Fruit fly (Drosophila melanogaster): Measurements from ENCODE around the gene Rcd-1.
A peak's percentile ranks its signal among the peaks of the same experiment; 100 is the strongest.

Rcd-1 gene

DNA sequence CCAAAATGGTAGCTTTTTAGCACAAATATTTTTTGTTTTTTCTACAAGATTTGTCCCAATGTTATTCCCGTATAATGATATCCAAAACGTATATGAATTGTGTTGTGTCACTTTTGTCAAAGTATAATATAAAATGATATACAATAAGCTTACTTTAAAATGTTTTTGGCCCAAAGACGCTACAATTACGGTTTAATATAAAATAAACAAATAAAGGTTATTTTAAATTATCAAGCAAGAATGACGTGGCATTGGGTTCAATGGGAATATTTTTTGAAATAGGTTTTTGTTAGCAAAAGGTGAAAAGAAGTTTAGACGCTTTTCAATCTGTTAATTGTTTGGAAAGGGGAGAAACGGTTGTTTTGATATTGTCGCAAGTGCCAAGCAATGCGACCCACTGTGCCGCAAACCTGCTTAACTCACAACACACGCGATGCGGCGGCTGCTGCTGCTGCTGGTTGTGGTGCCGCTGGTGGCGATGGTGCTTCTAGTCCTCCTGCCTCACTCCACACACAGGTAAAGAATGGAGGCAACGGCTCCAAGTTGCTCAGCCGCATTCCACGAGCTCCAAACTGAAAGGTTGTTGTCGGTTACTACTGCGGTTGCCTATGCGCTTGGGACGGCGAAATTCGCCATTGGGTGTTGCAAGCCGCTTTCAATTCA lies 24.8 kb downstream of the Rcd-1 start (continued):
- no peak for TF ChIP-seq Dad (GFP tag; optimal IDR thresholded peaks at IDR 0.05)
- TF ChIP-seq CHES-1-like (GFP tag; optimal IDR thresholded peaks at IDR 0.05) = no peak
- TF ChIP-seq Xrp1 (GFP tag; IDR thresholded peaks at IDR 0.05) = peak; percentile 21; the same call in 1 of the 2 replicates
- no peak for TF ChIP-seq insv (GFP tag; optimal IDR thresholded peaks at IDR 0.05)
- TF ChIP-seq Drgx (GFP tag; IDR thresholded peaks at IDR 0.05) = no peak
- TF ChIP-seq wor (GFP tag; IDR thresholded peaks at IDR 0.05) = no peak
- TF ChIP-seq Hsf (GFP tag; optimal IDR thresholded peaks at IDR 0.05) = peak; percentile 34
- TF ChIP-seq Lim3 (GFP tag; IDR thresholded peaks at IDR 0.05) = no peak
- no peak for TF ChIP-seq Rx (GFP tag; IDR thresholded peaks at IDR 0.05)
- peak; percentile 75 for TF ChIP-seq Meics (GFP tag; optimal IDR thresholded peaks at IDR 0.05)
- TF ChIP-seq CG15479 (GFP tag; optimal IDR thresholded peaks at IDR 0.05) = no peak
- TF ChIP-seq phol (tag; optimal IDR thresholded peaks at IDR 0.05) = peak; percentile 59
- no peak for TF ChIP-seq sisA (GFP tag; IDR thresholded peaks at IDR 0.05)
- no peak for TF ChIP-seq amos (GFP tag; IDR thresholded peaks at IDR 0.05; ENCODE audit: partially characterized antibody)
- peak; percentile 25 for TF ChIP-seq Hr3 (GFP tag; optimal IDR thresholded peaks at IDR 0.05)
- TF ChIP-seq CG7556 (GFP tag; optimal IDR thresholded peaks at IDR 0.05) = peak; percentile 85
- TF ChIP-seq Hr51 (GFP tag; optimal IDR thresholded peaks at IDR 0.05) = peak in 1 of 2 experiments; percentile 49
- TF ChIP-seq CG12219 (GFP tag; optimal IDR thresholded peaks at IDR 0.05) = no peak
- peak; percentile 28 for TF ChIP-seq CG4328 (GFP tag; optimal IDR thresholded peaks at IDR 0.05)
- TF ChIP-seq wdn (GFP tag; IDR thresholded peaks at IDR 0.05) = no peak
- peak; percentile 66 for TF ChIP-seq CG12391 (tag; optimal IDR thresholded peaks at IDR 0.05)
- TF ChIP-seq CG33557 (GFP tag; optimal IDR thresholded peaks at IDR 0.05) = peak; percentile 57
- TF ChIP-seq CG16813 (GFP tag; IDR thresholded peaks at IDR 0.05; ENCODE audit: partially characterized antibody) = no peak; the same call in 2 of the 3 replicates
- TF ChIP-seq Antp (GFP tag; optimal IDR thresholded peaks at IDR 0.05) = peak; percentile 22
- no peak for TF ChIP-seq Gug (GFP tag; IDR thresholded peaks at IDR 0.05)
- peak; percentile 37 for TF ChIP-seq NfI (GFP tag; optimal IDR thresholded peaks at IDR 0.05)
- TF ChIP-seq CG6689 (GFP tag; IDR thresholded peaks at IDR 0.05) = peak; percentile 29; the same call in 1 of the 2 replicates
- no peak for TF ChIP-seq pan (optimal IDR thresholded peaks at IDR 0.05)
- peak in 1 of 2 experiments; percentile 35 for TF ChIP-seq pan (GFP tag; optimal IDR thresholded peaks at IDR 0.05 in 1 of 2, IDR thresholded peaks at IDR 0.05 in 1 of 2)
- TF ChIP-seq lab (GFP tag; optimal IDR thresholded peaks at IDR 0.05) = peak; percentile 50
- TF ChIP-seq CG1529 (GFP tag; optimal IDR thresholded peaks at IDR 0.05) = peak; percentile 55
- peak; percentile 55 for TF ChIP-seq CG18476 (GFP tag; optimal IDR thresholded peaks at IDR 0.05)
- TF ChIP-seq odd (GFP tag; optimal IDR thresholded peaks at IDR 0.05) = peak; percentile 58
- TF ChIP-seq Dip3 (GFP tag; optimal IDR thresholded peaks at IDR 0.05) = no peak
- TF ChIP-seq ERR (GFP tag; optimal IDR thresholded peaks at IDR 0.05) = no peak
- no peak for TF ChIP-seq HLH3B (GFP tag; IDR thresholded peaks at IDR 0.05)
- peak; percentile 56 for TF ChIP-seq gem (tag; optimal IDR thresholded peaks at IDR 0.05)
- no peak for TF ChIP-seq CG2889 (GFP tag; IDR thresholded peaks at IDR 0.05)
- TF ChIP-seq D19B (GFP tag; optimal IDR thresholded peaks at IDR 0.05) = peak; percentile 32
- peak; percentile 43 for TF ChIP-seq CG1602 (GFP tag; optimal IDR thresholded peaks at IDR 0.05)
- no peak for TF ChIP-seq aop (GFP tag; IDR thresholded peaks at IDR 0.05)
- TF ChIP-seq CG13296 (GFP tag; optimal IDR thresholded peaks at IDR 0.05) = no peak
- no peak for TF ChIP-seq sens-2 (GFP tag; IDR thresholded peaks at IDR 0.05)
- TF ChIP-seq PHDP (tag; optimal IDR thresholded peaks at IDR 0.05) = peak; percentile 46
- TF ChIP-seq CG9932 (GFP tag; IDR thresholded peaks at IDR 0.05) = 0 out of 2 replicates have a peak, but pooled peaks have one; percentile 4
- peak; percentile 94 for TF ChIP-seq CG6175 (GFP tag; IDR thresholded peaks at IDR 0.05)
- no peak for TF ChIP-seq CG3163 (GFP tag; optimal IDR thresholded peaks at IDR 0.05)
- no peak for TF ChIP-seq Nf-YB (GFP tag; optimal IDR thresholded peaks at IDR 0.05)
- no peak for TF ChIP-seq CG2199 (GFP tag; IDR thresholded peaks at IDR 0.05)
- peak; percentile 37 for TF ChIP-seq HLH54F (GFP tag; optimal IDR thresholded peaks at IDR 0.05)

Data from whole organism, embryonic.